Worm (Caenorhabditis elegans) whole organism, L4 larva: Measurements from ENCODE around the gene K02E10.6.
A peak's percentile ranks its signal among the peaks of the same experiment; 100 is the strongest.

Source experiments
- D1046.2 ChIP-seq: fragments of 200-800 bp; sonication (Bioruptor generic); IDR thresholded peaks from 2 replicates; pipeline ENCODE4 v1.3.6; 2022; ENCODE audit warnings: missing genetic modification characterization, missing compliant biosample characterization
- F10B5.3 ChIP-seq: sonication (generic microtip); optimal IDR thresholded peaks from 2 replicates; lab custom pipeline; 2016; ENCODE audit warnings: mild to moderate bottlenecking, missing genetic modification characterization, missing compliant biosample characterization
- T20F7.1 ChIP-seq: fragments of 200-800 bp; sonication (Bioruptor generic); optimal IDR thresholded peaks from 2 replicates; lab custom pipeline; 2018; ENCODE audit warnings: mild to moderate bottlenecking, missing genetic modification characterization, missing compliant biosample characterization
- Y105C5A.15 ChIP-seq: fragments of 200-800 bp; sonication (Bioruptor generic); IDR thresholded peaks from 2 replicates; pipeline ENCODE4 v1.3.6; 2022; ENCODE audit warnings: missing genetic modification characterization, missing compliant biosample characterization
- ZK337.2 ChIP-seq: fragments of 200-800 bp; sonication (Bioruptor generic); IDR thresholded peaks from 2 replicates; pipeline ENCODE4 v1.3.6; 2022; ENCODE audit warnings: missing genetic modification reagents, missing genetic modification characterization, missing compliant biosample characterization
- arid-1 ChIP-seq: fragments of 200-800 bp; sonication (Bioruptor generic); conservative IDR thresholded peaks from 2 replicates; pipeline ENCODE4 v1.3.6; 2022; ENCODE audit warnings: missing genetic modification reagents, missing genetic modification characterization, missing compliant biosample characterization
- ceh-20 ChIP-seq: fragments of 200-800 bp; sonication (Bioruptor generic); IDR thresholded peaks from 2 replicates; pipeline ENCODE4 v1.3.6; 2022; ENCODE audit warnings: missing genetic modification reagents, missing genetic modification characterization, missing compliant biosample characterization
- ceh-32 ChIP-seq: sonication (generic microtip); optimal IDR thresholded peaks from 2 replicates; lab custom pipeline; 2016; ENCODE audit warnings: mild to moderate bottlenecking, missing genetic modification characterization, missing compliant biosample characterization; ENCODE audit not compliant: poor library complexity
- ceh-62 ChIP-seq: sonication (generic microtip); optimal IDR thresholded peaks from 2 replicates; lab custom pipeline; 2017; ENCODE audit warnings: missing biosample characterization, missing genetic modification characterization
- ces-1 ChIP-seq: fragments of 150-350 bp; sonication (generic microtip); optimal IDR thresholded peaks from 4 replicates; lab custom pipeline; 2014; ENCODE audit warnings: missing biosample characterization, missing genetic modification reagents, missing genetic modification characterization
- cey-2 ChIP-seq: sonication (generic microtip); optimal IDR thresholded peaks from 3 replicates; lab custom pipeline; 2017; ENCODE audit warnings: missing genetic modification characterization, mild to moderate bottlenecking, missing compliant biosample characterization, antibody characterized with exemption, borderline replicate concordance; ENCODE audit not compliant: insufficient read depth
- ctbp-1 ChIP-seq: fragments of 200-800 bp; sonication (Bioruptor generic); IDR thresholded peaks from 2 replicates; pipeline ENCODE4 v1.3.6; 2022; ENCODE audit warnings: missing genetic modification reagents, missing genetic modification characterization, missing compliant biosample characterization
- daf-16 ChIP-seq, 3 experiments: sonication (generic microtip); optimal IDR thresholded peaks; 2 replicates each; lab custom pipeline; 2016 to 2017; ENCODE audit warnings: missing genetic modification characterization in 3 of 3, missing genetic modification reagents in 3 of 3, mild to moderate bottlenecking in 2 of 3, missing compliant biosample characterization in 2 of 3, missing biosample characterization in 1 of 3, moderate library complexity in 1 of 3
- daf-19 ChIP-seq: fragments of 200-800 bp; sonication (Bioruptor generic); conservative IDR thresholded peaks from 2 replicates; pipeline ENCODE4 v1.3.6; 2022; ENCODE audit warnings: missing genetic modification characterization, missing compliant biosample characterization
- daf-8 ChIP-seq: fragments of 200-800 bp; sonication (Bioruptor generic); IDR thresholded peaks from 2 replicates; pipeline ENCODE4 v1.3.6; 2022; ENCODE audit warnings: missing genetic modification characterization, missing compliant biosample characterization
- dmd-8 ChIP-seq: fragments of 200-800 bp; sonication (Bioruptor generic); IDR thresholded peaks from 2 replicates; pipeline ENCODE4 v1.3.6; 2022; ENCODE audit warnings: missing genetic modification characterization, missing compliant biosample characterization
- dmd-9 ChIP-seq: fragments of 200-800 bp; sonication (Bioruptor generic); IDR thresholded peaks from 2 replicates; pipeline ENCODE4 v1.3.6; 2022; ENCODE audit warnings: missing genetic modification reagents, missing genetic modification characterization, missing compliant biosample characterization
- dpl-1 ChIP-seq: fragments of 150-350 bp; optimal IDR thresholded peaks from 2 replicates; lab custom pipeline; 2014; ENCODE audit warnings: missing biosample characterization, missing genetic modification reagents, missing genetic modification characterization
- dve-1 ChIP-seq: sonication (generic microtip); optimal IDR thresholded peaks from 2 replicates; lab custom pipeline; 2017; ENCODE audit warnings: antibody characterized with exemption, mild to moderate bottlenecking, missing genetic modification characterization, missing compliant biosample characterization; ENCODE audit not compliant: insufficient read depth
- hlh-11 ChIP-seq: fragments of 200-800 bp; sonication (Bioruptor generic); optimal IDR thresholded peaks from 2 replicates; lab custom pipeline; 2018; ENCODE audit warnings: mild to moderate bottlenecking, missing genetic modification characterization, missing compliant biosample characterization
- jun-1 ChIP-seq: fragments of 150-350 bp; optimal IDR thresholded peaks from 2 replicates; lab custom pipeline; 2014; ENCODE audit warnings: missing biosample characterization, missing genetic modification reagents, missing genetic modification characterization
- lim-7 ChIP-seq: fragments of 200-800 bp; sonication (Bioruptor generic); IDR thresholded peaks from 2 replicates; pipeline ENCODE4 v1.3.6; 2022; ENCODE audit warnings: missing genetic modification characterization, missing compliant biosample characterization
- lin-38 ChIP-seq: fragments of 200-800 bp; sonication (Bioruptor generic); IDR thresholded peaks from 2 replicates; pipeline ENCODE4 v1.3.6; 2022; ENCODE audit warnings: missing genetic modification reagents, missing genetic modification characterization, missing compliant biosample characterization
- madf-9 ChIP-seq: fragments of 200-800 bp; sonication (Bioruptor generic); conservative IDR thresholded peaks from 2 replicates; pipeline ENCODE4 v1.3.6; 2022; ENCODE audit warnings: missing genetic modification reagents, missing genetic modification characterization, missing compliant biosample characterization
- mdt-29 ChIP-seq: fragments of 200-800 bp; sonication (Bioruptor generic); IDR thresholded peaks from 2 replicates; pipeline ENCODE4 v1.3.6; 2022; ENCODE audit warnings: missing genetic modification reagents, missing genetic modification characterization, missing compliant biosample characterization
- mxl-2 ChIP-seq: fragments of 200-800 bp; sonication (Bioruptor generic); conservative IDR thresholded peaks from 2 replicates; pipeline ENCODE4 v1.3.6; 2022; ENCODE audit warnings: missing genetic modification reagents, missing genetic modification characterization, missing compliant biosample characterization
- nhr-237 ChIP-seq: sonication (generic microtip); optimal IDR thresholded peaks from 2 replicates; lab custom pipeline; 2017; ENCODE audit warnings: missing biosample characterization, missing genetic modification characterization
- nhr-25 ChIP-seq: sonication (generic microtip); optimal IDR thresholded peaks from 2 replicates; lab custom pipeline; 2017; ENCODE audit warnings: missing genetic modification characterization, mild to moderate bottlenecking, missing compliant biosample characterization, antibody characterized with exemption, moderate library complexity, borderline replicate concordance; ENCODE audit not compliant: insufficient read depth
- nhr-28 ChIP-seq: fragments of 150-350 bp; optimal IDR thresholded peaks from 2 replicates; lab custom pipeline; 2014; ENCODE audit warnings: missing biosample characterization, missing genetic modification characterization
- nhr-48 ChIP-seq: sonication (generic microtip); optimal IDR thresholded peaks from 2 replicates; lab custom pipeline; 2016; ENCODE audit warnings: mild to moderate bottlenecking, missing genetic modification characterization, missing compliant biosample characterization
- nhr-76 ChIP-seq: fragments of 150-350 bp; optimal IDR thresholded peaks from 2 replicates; lab custom pipeline; 2014; ENCODE audit warnings: missing biosample characterization, missing genetic modification characterization
- nhr-77 ChIP-seq: fragments of 150-350 bp; optimal IDR thresholded peaks from 2 replicates; lab custom pipeline; 2014; ENCODE audit warnings: missing biosample characterization, missing genetic modification characterization
- snpc-1.2 ChIP-seq: fragments of 200-800 bp; sonication (Bioruptor generic); IDR thresholded peaks from 2 replicates; pipeline ENCODE4 v1.3.6; 2022; ENCODE audit warnings: missing genetic modification reagents, missing genetic modification characterization, missing compliant biosample characterization
- spr-1 ChIP-seq: sonication (generic microtip); optimal IDR thresholded peaks from 2 replicates; lab custom pipeline; 2016; ENCODE audit warnings: mild to moderate bottlenecking, missing genetic modification characterization, missing compliant biosample characterization
- unc-62 ChIP-seq, 3 experiments: fragments of 150-350 bp in 1 of 3; sonication (generic microtip); optimal IDR thresholded peaks in 2 of 3; peaks in 1 of 3; 1 replicate in 1 of 3; 2 replicates in 2 of 3; lab custom pipeline; 2014 to 2017; ENCODE audit warnings: missing biosample characterization in 3 of 3, missing genetic modification characterization in 3 of 3, missing genetic modification reagents in 3 of 3, missing genotype in 1 of 3
- vab-7 ChIP-seq: fragments of 200-800 bp; sonication (Bioruptor generic); IDR thresholded peaks from 2 replicates; pipeline ENCODE4 v1.3.6; 2022; ENCODE audit warnings: missing genetic modification reagents, missing genetic modification characterization, missing compliant biosample characterization
- zag-1 ChIP-seq: fragments of 150-350 bp; optimal IDR thresholded peaks from 2 replicates; lab custom pipeline; 2014; ENCODE audit warnings: missing biosample characterization, missing genetic modification characterization
- ztf-11 ChIP-seq: fragments of 150-350 bp; optimal IDR thresholded peaks from 2 replicates; lab custom pipeline; 2014; ENCODE audit warnings: missing biosample characterization, missing genetic modification characterization

K02E10.6 gene

DNA sequence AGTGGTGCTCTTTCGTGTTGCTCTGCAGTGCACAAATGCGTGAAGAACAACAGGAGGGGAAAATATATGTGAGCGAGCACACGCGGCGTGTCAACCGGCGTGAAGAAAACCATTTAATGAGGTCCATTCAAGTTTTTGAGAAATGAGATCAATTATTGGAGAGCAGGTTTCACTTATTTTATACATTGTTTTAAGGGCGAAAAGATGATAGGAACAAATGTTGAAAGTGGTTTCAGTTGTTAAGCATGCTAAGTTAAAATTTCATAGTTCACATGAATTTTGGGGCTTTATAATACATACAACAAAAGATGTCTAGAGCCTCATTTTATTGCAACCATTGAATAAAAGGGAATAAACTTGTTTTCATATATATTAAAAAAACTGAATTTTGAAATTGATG, 3.7 kb downstream of the K02E10.6 start, which contains the start of gene K02E10.5:
Gene K02E10.5 (minus strand): TSS at position 101 of the 400 bp plus-strand sequence.
- TF ChIP-seq D1046.2 (GFP tag; lab: Robert Waterston, UW) (no peak), madf-9 (GFP tag; lab: Robert Waterston, UW) (no peak), ceh-32 (tag; lab: Kevin White, UChicago) (no peak), lim-7 (GFP tag; lab: Robert Waterston, UW) (no peak), nhr-76 (tag; lab: Kevin White, UChicago) (no peak), T20F7.1 (GFP tag; lab: Kevin White, UChicago) (no peak), dve-1 (tag; lab: Kevin White, UChicago) (no peak)
- TF ChIP-seq, all 104 proteins: peak for 0

- no peak for TF ChIP-seq snpc-1.2
- no peak for TF ChIP-seq zag-1 (tag; lab: Kevin White, UChicago)
- TF ChIP-seq hlh-11 (tag; lab: Kevin White, UChicago): no peak
- no peak for TF ChIP-seq spr-1 (tag; lab: Kevin White, UChicago)
- TF ChIP-seq dmd-8 (GFP tag; lab: Robert Waterston, UW): no peak
These were observed 6.7 kb downstream of the K02E10.6 start, which contains the start of gene R04B3.3 for ce11 chrX:2475873-2476272. Gene R04B3.3, minus strand, starts transcription at chrX:2475973.

DNA sequence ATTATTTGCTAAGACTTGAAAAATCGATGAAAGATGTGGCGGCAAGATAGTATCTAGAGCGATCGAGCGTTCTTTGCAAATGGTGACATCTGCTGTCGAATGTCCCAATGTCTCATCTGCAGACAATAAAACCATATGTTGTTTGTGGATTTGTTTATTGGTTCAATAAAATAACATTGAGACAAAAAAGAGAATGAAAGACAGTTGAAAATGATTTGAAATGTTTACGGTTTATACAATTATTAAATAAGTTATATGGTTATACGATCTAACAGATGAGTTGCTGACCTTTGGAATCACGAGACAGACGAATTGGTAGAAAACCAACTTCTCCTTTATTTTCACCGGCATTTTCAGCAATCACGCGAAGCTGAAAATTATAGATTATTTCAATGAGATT, 9.0 kb downstream of the K02E10.6 start, which contains the start of gene R04B3.2:
Gene R04B3.2 (minus strand): TSS at position 101 of the 400 bp plus-strand sequence.
- TF ChIP-seq nhr-237 (tag; lab: Kevin White, UChicago): no peak
- no peak for TF ChIP-seq daf-19
- no peak for TF ChIP-seq ceh-62
- no peak for TF ChIP-seq lin-38 (GFP tag; lab: Robert Waterston, UW)
- TF ChIP-seq unc-62 (GFP tag; optimal IDR thresholded peaks at IDR 0.05 in 1 of 2; lab: Kevin White, UChicago): peak in 1 of 2 experiments; percentile 6
- TF ChIP-seq unc-62 (tag; optimal IDR thresholded peaks at IDR 0.05; lab: Kevin White, UChicago): no peak
- no peak for TF ChIP-seq daf-16 (GFP tag; optimal IDR thresholded peaks at IDR 0.05; lab: Kevin White, UChicago)
- TF ChIP-seq daf-16 (tag; optimal IDR thresholded peaks at IDR 0.05; lab: Kevin White, UChicago): no peak
- no peak for TF ChIP-seq dmd-9 (GFP tag; lab: Robert Waterston, UW)

- TF ChIP-seq nhr-48 (tag; lab: Kevin White, UChicago): no peak
- TF ChIP-seq ZK337.2 (GFP tag; lab: Robert Waterston, UW): no peak
- TF ChIP-seq nhr-28 (tag; lab: Kevin White, UChicago): no peak
- no peak for TF ChIP-seq ztf-11 (tag; lab: Kevin White, UChicago)
- TF ChIP-seq Y105C5A.15 (GFP tag; lab: Robert Waterston, UW): no peak
These were observed 11.3 kb downstream of the K02E10.6 start, which contains the start of gene R04B3.1 for ce11 chrX:2471303-2471702. Gene R04B3.1, minus strand, starts transcription at chrX:2471403.

DNA sequence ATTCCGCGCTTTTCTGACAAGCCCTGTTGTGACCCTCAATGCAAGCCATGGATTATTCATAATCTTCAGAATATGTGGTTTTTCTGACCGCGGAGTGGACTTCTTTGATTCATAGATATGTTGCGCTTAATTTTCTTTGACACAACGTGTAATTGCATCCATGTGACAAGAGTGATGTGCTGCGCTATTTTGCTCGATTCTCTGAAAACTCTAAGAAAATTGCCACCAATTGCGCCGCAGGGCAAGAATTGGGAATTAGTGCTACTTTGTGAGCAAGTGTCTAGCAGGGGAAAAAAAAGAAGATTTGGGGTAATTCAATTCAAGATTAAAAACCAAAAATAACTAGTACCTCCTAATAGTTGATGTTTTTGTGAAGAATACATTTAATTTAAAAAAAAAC, 18.5 kb downstream of the K02E10.6 start:
- TF ChIP-seq nhr-77 (tag; lab: Kevin White, UChicago): no peak
- 0 out of 2 replicates have a peak, but pooled peaks have one; percentile 29 for TF ChIP-seq ctbp-1
- no peak for TF ChIP-seq daf-8

DNA sequence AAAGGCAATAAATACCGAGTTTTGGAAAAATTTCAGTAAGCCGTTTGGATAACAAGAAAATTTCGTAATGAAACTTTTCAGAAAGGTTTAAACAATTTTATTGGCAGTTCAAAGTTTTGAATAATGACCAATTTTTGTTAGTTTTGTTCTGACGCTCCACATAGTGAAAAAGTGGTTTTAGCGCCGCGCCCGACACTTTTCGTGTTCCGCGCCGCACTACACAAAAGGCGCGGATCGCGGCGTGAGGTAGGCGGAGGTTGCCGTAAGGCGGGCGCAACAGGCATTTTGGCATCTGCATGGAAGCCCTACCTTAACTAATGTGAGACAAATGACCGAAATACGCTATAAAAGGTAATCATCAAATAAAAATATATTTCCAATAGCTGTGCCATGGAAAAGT, 20.8 kb downstream of the K02E10.6 start:
- TF ChIP-seq mxl-2 (GFP tag; lab: Robert Waterston, UW) (no peak), jun-1 (tag; lab: Kevin White, UChicago) (no peak), ceh-20 (GFP tag; lab: Robert Waterston, UW) (no peak), mdt-29 (no peak), F10B5.3 (tag; lab: Kevin White, UChicago) (no peak), ces-1 (GFP tag; lab: Kevin White, UChicago) (no peak), dpl-1 (GFP tag; lab: Kevin White, UChicago) (no peak), arid-1 (GFP tag; lab: Robert Waterston, UW) (no peak), vab-7 (GFP tag; lab: Robert Waterston, UW) (no peak), nhr-25 (tag; lab: Kevin White, UChicago) (no peak), cey-2 (no peak)
